Worm (Caenorhabditis elegans): Measurements from ENCODE around the gene bath-38.

The bath-38 gene

DNA sequence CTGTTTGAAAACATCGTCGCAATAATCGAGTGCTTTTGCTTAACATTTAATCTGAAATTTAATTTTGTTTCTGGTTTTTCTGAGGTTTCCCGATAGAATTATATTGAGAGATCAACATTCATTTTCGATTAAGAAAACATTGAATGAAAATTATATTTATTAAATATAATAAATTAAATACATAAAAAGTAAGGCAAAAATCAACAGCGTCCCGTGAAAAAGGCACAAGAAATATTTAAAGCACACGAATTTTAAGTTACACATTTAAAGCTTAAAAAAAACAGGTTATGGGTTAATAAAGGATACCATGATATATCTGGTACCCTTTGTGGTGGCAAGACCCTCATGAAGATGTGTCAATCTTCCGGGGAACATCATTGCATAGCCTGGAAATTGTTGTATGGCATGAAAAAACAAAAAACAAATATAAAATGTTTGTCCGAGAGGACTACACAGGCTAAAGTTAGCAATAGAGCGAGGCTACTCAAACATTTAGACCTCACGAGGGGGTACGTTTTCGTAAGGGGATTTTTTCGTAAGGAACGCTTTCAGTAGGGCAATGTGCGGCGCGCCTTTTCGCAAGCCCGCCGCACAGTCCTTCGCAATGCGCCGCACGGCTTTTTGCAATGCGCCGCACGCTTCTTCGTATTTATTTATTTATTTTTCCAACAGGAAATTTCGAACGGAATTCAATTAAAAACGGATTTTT, 11.8 kb downstream of the bath-38 start, which contains the start of gene mtcu-2 (continued):
- TF ChIP-seq nhr-6 (tag; optimal IDR thresholded peaks at IDR 0.05): peak; percentile 78

DNA sequence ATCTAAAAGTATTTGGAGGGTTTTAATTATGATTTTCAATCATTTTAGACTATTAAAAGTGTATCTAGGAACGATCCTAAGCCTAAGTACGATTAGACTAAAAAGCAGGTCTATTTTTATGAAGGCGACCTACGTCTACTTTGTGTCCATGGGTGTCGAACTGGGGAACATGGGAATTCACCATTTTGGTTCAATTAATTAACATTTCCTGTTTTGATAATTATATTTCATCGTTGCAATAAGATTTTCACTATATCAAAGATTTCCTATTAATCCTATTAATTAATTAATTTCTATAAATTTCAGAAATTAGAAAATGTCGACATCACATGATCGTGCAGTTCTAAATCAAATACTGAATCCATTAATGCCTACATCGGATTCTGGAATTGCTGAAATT, 15.2 kb downstream of the bath-38 start, which contains the start of gene ttc-36:
Gene ttc-36, plus strand, starts transcription at position 301 of the 400 bp plus-strand sequence.
- TF ChIP-seq ceh-16 (tag; optimal IDR thresholded peaks at IDR 0.05) (no peak), dmd-4 (tag; optimal IDR thresholded peaks at IDR 0.05) (no peak), lin-11 (tag; optimal IDR thresholded peaks at IDR 0.05) (no peak), ZK546.5 (tag; optimal IDR thresholded peaks at IDR 0.05) (no peak), ama-1 (optimal IDR thresholded peaks at IDR 0.05) (no peak), ztf-4 (tag; optimal IDR thresholded peaks at IDR 0.05) (no peak), fos-1 (tag; optimal IDR thresholded peaks at IDR 0.05) (no peak), egl-27 (tag; optimal IDR thresholded peaks at IDR 0.05) (no peak), gmeb-1 (tag; optimal IDR thresholded peaks at IDR 0.05) (no peak), skn-1 (tag; optimal IDR thresholded peaks at IDR 0.05) (no peak), C34F6.9 (tag; optimal IDR thresholded peaks at IDR 0.05) (no peak), elt-3 (tag; optimal IDR thresholded peaks at IDR 0.05) (no peak), mab-5 (tag; optimal IDR thresholded peaks at IDR 0.05) (no peak), Y55F3AM.14 (GFP tag; optimal IDR thresholded peaks at IDR 0.05) (no peak), ztf-11 (tag; optimal IDR thresholded peaks at IDR 0.05) (no peak), sem-4 (tag; optimal IDR thresholded peaks at IDR 0.05) (no peak), ceh-82 (tag; optimal IDR thresholded peaks at IDR 0.05) (no peak), alr-1 (tag; optimal IDR thresholded peaks at IDR 0.05) (no peak), nhr-10 (tag; optimal IDR thresholded peaks at IDR 0.05) (no peak), lsy-2 (tag; optimal IDR thresholded peaks at IDR 0.05) (no peak)

- TF ChIP-seq fos-1 (tag; optimal IDR thresholded peaks at IDR 0.05) (peak; percentile 56), unc-55 (GFP tag; optimal IDR thresholded peaks at IDR 0.05) (no peak), blmp-1 (tag; optimal IDR thresholded peaks at IDR 0.05; ENCODE audit: insufficient read depth) (peak; percentile 42), Y55F3AM.14 (GFP tag; optimal IDR thresholded peaks at IDR 0.05) (no peak), nhr-129 (tag; optimal IDR thresholded peaks at IDR 0.05) (peak; percentile 36), sma-9 (GFP tag; optimal IDR thresholded peaks at IDR 0.05) (peak; percentile 76), sma-9 (tag; optimal IDR thresholded peaks at IDR 0.05) (no peak), nhr-21 (tag; optimal IDR thresholded peaks at IDR 0.05) (peak; percentile 54), mab-5 (tag; optimal IDR thresholded peaks at IDR 0.05) (no peak), nhr-25 (tag; optimal IDR thresholded peaks at IDR 0.05) (peak; percentile 54), mdl-1 (tag; optimal IDR thresholded peaks at IDR 0.05) (no peak), crh-2 (tag; optimal IDR thresholded peaks at IDR 0.05) (peak; percentile 52), zag-1 (tag; optimal IDR thresholded peaks at IDR 0.05) (no peak), nhr-77 (tag; optimal IDR thresholded peaks at IDR 0.05) (no peak), egl-27 (tag; optimal IDR thresholded peaks at IDR 0.05) (no peak), gmeb-1 (tag; optimal IDR thresholded peaks at IDR 0.05) (peak; percentile 37), lsy-2 (tag; optimal IDR thresholded peaks at IDR 0.05) (peak in 1 of 2 experiments; percentile 60), ceh-16 (tag; optimal IDR thresholded peaks at IDR 0.05) (no peak), elt-1 (tag; optimal IDR thresholded peaks at IDR 0.05) (no peak), F13H6.1 (tag; optimal IDR thresholded peaks at IDR 0.05) (peak; percentile 29), lin-11 (tag; optimal IDR thresholded peaks at IDR 0.05) (no peak), lin-39 (tag; optimal IDR thresholded peaks at IDR 0.05) (no peak), sma-3 (GFP tag; optimal IDR thresholded peaks at IDR 0.05) (peak; percentile 67), nhr-10 (tag; optimal IDR thresholded peaks at IDR 0.05) (no peak), dmd-4 (tag; optimal IDR thresholded peaks at IDR 0.05) (no peak), unc-62 (GFP tag; optimal IDR thresholded peaks at IDR 0.05) (no peak)
Measured at ce11 chrII:10029044-10029443, 16.0 kb downstream of the bath-38 start.

DNA sequence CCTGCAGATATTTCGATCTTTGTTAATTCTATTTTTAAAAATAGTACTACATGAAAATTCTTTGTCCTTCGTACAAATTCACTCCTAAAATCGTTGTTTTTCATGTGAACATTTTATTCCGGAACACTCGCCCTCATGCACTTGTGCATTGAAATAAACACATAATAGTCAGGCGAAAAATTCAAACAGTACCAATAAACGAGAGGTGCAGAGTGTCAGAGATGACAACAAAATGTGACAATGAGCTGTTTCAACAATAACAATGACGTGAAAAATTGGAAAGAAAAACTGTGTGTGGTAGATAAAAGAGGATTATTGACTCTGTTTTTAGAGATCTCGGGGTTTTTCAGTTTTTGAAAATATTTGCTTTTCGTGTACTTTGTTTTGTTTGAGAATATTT, 16.9 kb downstream of the bath-38 start, which contains the start of gene F52H3.6:
Gene F52H3.6, minus strand, starts transcription at position 228 of the 400 bp plus-strand sequence.
- TF ChIP-seq egl-27 (tag; optimal IDR thresholded peaks at IDR 0.05) (no peak), ZK546.5 (tag; optimal IDR thresholded peaks at IDR 0.05) (no peak), lsy-2 (tag; optimal IDR thresholded peaks at IDR 0.05) (no peak), blmp-1 (tag; optimal IDR thresholded peaks at IDR 0.05; ENCODE audit: insufficient read depth) (no peak), nhr-6 (tag; optimal IDR thresholded peaks at IDR 0.05) (no peak), sma-9 (GFP tag; optimal IDR thresholded peaks at IDR 0.05) (no peak), sma-9 (tag; optimal IDR thresholded peaks at IDR 0.05) (no peak), ztf-1 (GFP tag; conservative IDR thresholded peaks at IDR 0.05) (no peak), nhr-129 (tag; optimal IDR thresholded peaks at IDR 0.05) (peak; percentile 3), fos-1 (tag; optimal IDR thresholded peaks at IDR 0.05) (peak; percentile 14)
